Worm (Caenorhabditis elegans): ENCODE measurements around the gene Y27F2A.6.
"Not testable (repeated sequence)": the region's sequence is repeated elsewhere in the genome, so short reads cannot be mapped to it uniquely, and the experiment has no call there.

Gene Y27F2A.6

ce11 chrII:3201242-3201641 is 18.0 kb upstream of the Y27F2A.6 start, which contains the start of gene sri-48:
Gene sri-48 (minus strand): TSS chrII:3201342.
- TF ChIP-seq mdt-29 (GFP tag; IDR thresholded peaks at IDR 0.05); daf-12 (tag; optimal IDR thresholded peaks at IDR 0.05); ceh-32 (tag; optimal IDR thresholded peaks at IDR 0.05; ENCODE audit: poor library complexity): not testable (repeated sequence)

- TF ChIP-seq nhr-10 (tag; optimal IDR thresholded peaks at IDR 0.05) (no peak), attf-4 (tag; optimal IDR thresholded peaks at IDR 0.05) (no peak), unc-62 (GFP tag; optimal IDR thresholded peaks at IDR 0.05 in 1 of 2) (peak in 1 of 2 experiments; percentile 84), unc-62 (tag; optimal IDR thresholded peaks at IDR 0.05) (no peak)
Measured at ce11 chrII:3198998-3199397, 15.8 kb upstream of the Y27F2A.6 start, which contains the start of gene sri-51. Gene sri-51 (minus strand): TSS chrII:3199098.

ce11 chrII:3196966-3197365 is 13.8 kb upstream of the Y27F2A.6 start, which contains the start of gene gcy-15:
Gene gcy-15 (minus strand): TSS chrII:3197066.
- TF ChIP-seq daf-8 (GFP tag; IDR thresholded peaks at IDR 0.05) (no peak), lin-38 (GFP tag; IDR thresholded peaks at IDR 0.05) (no peak), lin-1 (GFP tag; IDR thresholded peaks at IDR 0.05) (no peak), mdl-1 (tag; optimal IDR thresholded peaks at IDR 0.05) (no peak), dve-1 (tag; optimal IDR thresholded peaks at IDR 0.05; ENCODE audit: insufficient read depth) (no peak)

ce11 chrII:3195739-3196138 is 12.5 kb upstream of the Y27F2A.6 start:
- TF ChIP-seq set-16 (GFP tag; IDR thresholded peaks at IDR 0.05) (peak; percentile 79), dve-1 (tag; optimal IDR thresholded peaks at IDR 0.05; ENCODE audit: insufficient read depth) (no peak), nhr-42 (GFP tag; IDR thresholded peaks at IDR 0.05) (no peak), jun-1 (tag; optimal IDR thresholded peaks at IDR 0.05) (no peak), egl-43 (GFP tag; IDR thresholded peaks at IDR 0.05) (no peak), aha-1 (tag) (no peak)

DNA sequence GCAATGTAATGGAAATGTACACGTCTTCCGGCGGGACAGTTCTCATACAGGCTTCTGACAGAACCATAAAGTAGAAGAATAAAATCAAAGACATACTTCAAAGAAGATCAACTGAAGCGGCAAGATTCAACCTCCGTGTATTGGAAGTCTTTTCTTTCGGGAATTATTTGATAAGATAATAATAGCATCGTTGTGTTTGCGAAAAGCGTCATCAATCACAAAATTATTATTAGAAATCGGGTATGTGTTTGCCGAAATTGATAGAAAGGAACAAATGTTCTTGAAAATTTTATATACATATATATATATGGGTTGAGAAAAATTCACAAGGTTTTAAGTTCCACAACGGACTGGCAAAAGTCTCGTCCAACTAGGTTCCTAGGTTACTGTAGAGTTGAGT is 8.3 kb upstream of the Y27F2A.6 start, which contains the start of gene Y27F2A.9:
Gene Y27F2A.9 (minus strand): TSS at position 101 of the 400 bp plus-strand sequence.
- not testable (repeated sequence) for TF ChIP-seq zip-11 (GFP tag; IDR thresholded peaks at IDR 0.05); lin-15B (tag; optimal IDR thresholded peaks at IDR 0.05); T26A8.4 (GFP tag; IDR thresholded peaks at IDR 0.05)

ce11 chrII:3189038-3189437 is 5.8 kb upstream of the Y27F2A.6 start, which contains the start of gene Y27F2A.11:
Gene Y27F2A.11 (plus strand): TSS chrII:3189338.
- TF ChIP-seq nhr-25 (tag; optimal IDR thresholded peaks at IDR 0.05; ENCODE audit: borderline replicate concordance, insufficient read depth); mdl-1 (tag; optimal IDR thresholded peaks at IDR 0.05); nhr-11 (tag; optimal IDR thresholded peaks at IDR 0.05): not testable (repeated sequence)

ce11 chrII:3185848-3186247 is 2.6 kb upstream of the Y27F2A.6 start:
- TF ChIP-seq arid-1 (GFP tag; conservative IDR thresholded peaks at IDR 0.05) (no peak), Y48G9A.11 (GFP tag; IDR thresholded peaks at IDR 0.05) (peak; percentile 41; the same call in 1 of the 2 replicates), T20F7.1 (GFP tag; optimal IDR thresholded peaks at IDR 0.05) (no peak), nhr-42 (GFP tag; IDR thresholded peaks at IDR 0.05) (no peak), skn-1 (tag; optimal IDR thresholded peaks at IDR 0.05) (no peak), aha-1 (tag) (peak; percentile 21), dpl-1 (GFP tag; optimal IDR thresholded peaks at IDR 0.05) (no peak), Y75B8A.6 (GFP tag; IDR thresholded peaks at IDR 0.05) (no peak), zfp-2 (tag; optimal IDR thresholded peaks at IDR 0.05) (no peak), saeg-2 (GFP tag; IDR thresholded peaks at IDR 0.05) (no peak), egl-43 (GFP tag; IDR thresholded peaks at IDR 0.05) (0 out of 2 replicates have a peak, but pooled peaks have one; percentile 44), unc-130 (GFP tag; optimal IDR thresholded peaks at IDR 0.05) (no peak), set-16 (GFP tag; IDR thresholded peaks at IDR 0.05) (peak; percentile 55), dmd-6 (GFP tag; IDR thresholded peaks at IDR 0.05) (no peak), mdt-29 (GFP tag; IDR thresholded peaks at IDR 0.05) (no peak)

All from whole organism, L4 larva.